Worm (Caenorhabditis elegans) whole organism, late embryonic: ENCODE data around the gene epc-1.

Experiments used
- C38D4.7 ChIP-seq: fragments of 200-800 bp; sonication (Bioruptor generic); optimal IDR thresholded peaks from 2 replicates; lab custom pipeline; 2018; ENCODE audit warnings: mild to moderate bottlenecking, missing genetic modification characterization, moderate library complexity, missing compliant biosample characterization
- K02D7.2 ChIP-seq: sonication (generic microtip); optimal IDR thresholded peaks from 2 replicates; lab custom pipeline; 2017; ENCODE audit warnings: mild to moderate bottlenecking, missing genetic modification characterization, missing compliant biosample characterization
- T23F11.4 ChIP-seq: fragments of 200-800 bp; sonication (Bioruptor generic); optimal IDR thresholded peaks from 2 replicates; lab custom pipeline; 2018; ENCODE audit warnings: mild to moderate bottlenecking, missing genetic modification characterization, missing compliant biosample characterization
- ahr-1 ChIP-seq: sonication (generic microtip); optimal IDR thresholded peaks from 2 replicates; lab custom pipeline; 2016; ENCODE audit warnings: missing genetic modification characterization, missing compliant biosample characterization
- ama-1 ChIP-seq: fragments of 150-350 bp; optimal IDR thresholded peaks from 2 replicates; lab custom pipeline; 2014
- ceh-14 ChIP-seq: sonication (generic microtip); optimal IDR thresholded peaks from 2 replicates; lab custom pipeline; 2016; ENCODE audit warnings: missing genotype, missing genetic modification characterization, missing compliant biosample characterization
- ceh-24 ChIP-seq: sonication (generic microtip); optimal IDR thresholded peaks from 2 replicates; lab custom pipeline; 2016; ENCODE audit warnings: mild to moderate bottlenecking, missing genetic modification characterization, missing compliant biosample characterization
- ceh-45 ChIP-seq: fragments of 200-800 bp; sonication (Bioruptor generic); IDR thresholded peaks from 2 replicates; pipeline ENCODE4 v1.3.6; 2022; ENCODE audit warnings: missing genetic modification reagents, missing genetic modification characterization, missing compliant biosample characterization
- ceh-48 ChIP-seq: sonication (generic microtip); optimal IDR thresholded peaks from 2 replicates; lab custom pipeline; 2016; ENCODE audit warnings: missing genetic modification characterization, inconsistent platforms, missing compliant biosample characterization
- che-1 ChIP-seq: sonication (generic microtip); optimal IDR thresholded peaks from 2 replicates; lab custom pipeline; 2016; ENCODE audit warnings: mild to moderate bottlenecking, missing genetic modification characterization, missing compliant biosample characterization
- dmd-4 ChIP-seq: sonication (generic microtip); optimal IDR thresholded peaks from 2 replicates; lab custom pipeline; 2016; ENCODE audit warnings: borderline replicate concordance, missing genetic modification characterization, missing compliant biosample characterization
- dve-1 ChIP-seq: sonication (generic microtip); optimal IDR thresholded peaks from 2 replicates; lab custom pipeline; 2017; ENCODE audit warnings: antibody characterized with exemption, mild to moderate bottlenecking, missing genetic modification characterization, missing compliant biosample characterization
- elt-4 ChIP-seq: sonication (generic microtip); optimal IDR thresholded peaks from 2 replicates; lab custom pipeline; 2016; ENCODE audit warnings: missing genetic modification characterization, missing compliant biosample characterization
- ets-4 ChIP-seq: sonication (generic microtip); optimal IDR thresholded peaks from 2 replicates; lab custom pipeline; 2016; ENCODE audit warnings: missing genetic modification characterization, missing compliant biosample characterization
- eyg-1 ChIP-seq: sonication (generic microtip); optimal IDR thresholded peaks from 2 replicates; lab custom pipeline; 2016; ENCODE audit warnings: missing genotype, missing genetic modification characterization, missing compliant biosample characterization
- fkh-10 ChIP-seq: fragments of 150-350 bp; optimal IDR thresholded peaks from 2 replicates; lab custom pipeline; 2014; ENCODE audit warnings: missing biosample characterization, missing genetic modification reagents, missing genetic modification characterization
- gmeb-2 ChIP-seq: sonication (generic microtip); optimal IDR thresholded peaks from 2 replicates; lab custom pipeline; 2016; ENCODE audit warnings: missing genetic modification characterization, inconsistent platforms, missing compliant biosample characterization
- hlh-30 ChIP-seq: sonication (generic microtip); optimal IDR thresholded peaks from 2 replicates; lab custom pipeline; 2017; ENCODE audit warnings: antibody characterized with exemption, missing genetic modification characterization, missing compliant biosample characterization; ENCODE audit not compliant: insufficient read depth
- hlh-8 ChIP-seq: sonication (generic microtip); optimal IDR thresholded peaks from 2 replicates; lab custom pipeline; 2016; ENCODE audit warnings: missing genotype, missing genetic modification characterization, missing compliant biosample characterization
- lim-6 ChIP-seq: sonication (generic microtip); optimal IDR thresholded peaks from 2 replicates; lab custom pipeline; 2016; ENCODE audit warnings: missing genetic modification characterization, missing compliant biosample characterization
- lin-11 ChIP-seq: fragments of 200-800 bp; sonication (Bioruptor generic); optimal IDR thresholded peaks from 2 replicates; lab custom pipeline; 2018; ENCODE audit warnings: mild to moderate bottlenecking, missing genetic modification characterization, missing compliant biosample characterization
- madf-2 ChIP-seq: sonication (generic microtip); optimal IDR thresholded peaks from 2 replicates; lab custom pipeline; 2017; ENCODE audit warnings: missing genetic modification characterization, missing compliant biosample characterization
- nfya-1 ChIP-seq: sonication (generic microtip); optimal IDR thresholded peaks from 2 replicates; lab custom pipeline; 2017; ENCODE audit warnings: missing genetic modification characterization, mild to moderate bottlenecking, missing compliant biosample characterization, antibody characterized with exemption, moderate library complexity
- npax-4 ChIP-seq: sonication (generic microtip); optimal IDR thresholded peaks from 2 replicates; lab custom pipeline; 2016; ENCODE audit warnings: missing genetic modification characterization, missing compliant biosample characterization
- pag-3 ChIP-seq: sonication (generic microtip); optimal IDR thresholded peaks from 2 replicates; lab custom pipeline; 2016; ENCODE audit warnings: missing compliant biosample characterization, missing genetic modification characterization, borderline replicate concordance
- pat-9 ChIP-seq: fragments of 200-800 bp; sonication (Bioruptor generic); optimal IDR thresholded peaks from 2 replicates; lab custom pipeline; 2018; ENCODE audit warnings: mild to moderate bottlenecking, missing genetic modification characterization, moderate library complexity, missing compliant biosample characterization
- pax-1 ChIP-seq: fragments of 150-350 bp; optimal IDR thresholded peaks from 2 replicates; lab custom pipeline; 2014; ENCODE audit warnings: missing biosample characterization, missing genetic modification characterization
- pha-2 ChIP-seq: sonication (generic microtip); optimal IDR thresholded peaks from 2 replicates; lab custom pipeline; 2017; ENCODE audit warnings: mild to moderate bottlenecking, missing genetic modification characterization, missing compliant biosample characterization
- pha-4 ChIP-seq: fragments of 150-350 bp; optimal IDR thresholded peaks from 2 replicates; lab custom pipeline; 2018; ENCODE audit warnings: missing biosample characterization, missing genetic modification reagents, missing genetic modification characterization
- pqm-1 ChIP-seq: sonication (generic microtip); optimal IDR thresholded peaks from 2 replicates; lab custom pipeline; 2016; ENCODE audit warnings: missing genetic modification characterization, missing compliant biosample characterization
- pros-1 ChIP-seq: fragments of 150-350 bp; optimal IDR thresholded peaks from 2 replicates; lab custom pipeline; 2014; ENCODE audit warnings: missing biosample characterization, missing genetic modification reagents, missing genetic modification characterization
- ref-2 ChIP-seq: sonication (generic microtip); optimal IDR thresholded peaks from 2 replicates; lab custom pipeline; 2016; ENCODE audit warnings: missing genetic modification characterization, missing compliant biosample characterization
- sdc-2 ChIP-seq: sonication (generic microtip); optimal IDR thresholded peaks from 2 replicates; lab custom pipeline; 2016; ENCODE audit warnings: missing genotype, missing genetic modification characterization, missing compliant biosample characterization
- sox-2 ChIP-seq: fragments of 200-800 bp; sonication (Bioruptor generic); IDR thresholded peaks from 2 replicates; pipeline ENCODE4 v1.3.6; 2022; ENCODE audit warnings: missing genetic modification reagents, missing genetic modification characterization, missing compliant biosample characterization
- syd-9 ChIP-seq: sonication (generic microtip); optimal IDR thresholded peaks from 2 replicates; lab custom pipeline; 2016; ENCODE audit warnings: mild to moderate bottlenecking, missing genetic modification characterization, moderate library complexity, missing compliant biosample characterization
- ttx-3 ChIP-seq: sonication (generic microtip); optimal IDR thresholded peaks from 2 replicates; lab custom pipeline; 2016; ENCODE audit warnings: missing genetic modification reagents, missing genetic modification characterization, missing compliant biosample characterization
- unc-3 ChIP-seq, 2 experiments: fragments of 200-800 bp in 1 of 2; sonication (Bioruptor generic) in 1 of 2; sonication (generic microtip) in 1 of 2; conservative IDR thresholded peaks in 1 of 2; optimal IDR thresholded peaks in 1 of 2; 2 replicates each; pipeline versions ENCODE4 v1.3.6 to Lab custom; 2016 to 2022; ENCODE audit warnings: missing compliant biosample characterization in 2 of 2, missing genetic modification characterization in 2 of 2, missing genetic modification reagents in 1 of 2
- unc-42 ChIP-seq: sonication (generic microtip); optimal IDR thresholded peaks from 2 replicates; lab custom pipeline; 2016; ENCODE audit warnings: missing genotype, missing genetic modification characterization, missing compliant biosample characterization
- unc-55 ChIP-seq: sonication (generic microtip); optimal IDR thresholded peaks from 2 replicates; lab custom pipeline; 2017; ENCODE audit warnings: missing biosample characterization, missing genetic modification reagents, missing genetic modification characterization
- unc-86 ChIP-seq: sonication (generic microtip); optimal IDR thresholded peaks from 2 replicates; lab custom pipeline; 2016; ENCODE audit warnings: missing genetic modification characterization, missing compliant biosample characterization

epc-1 gene

DNA sequence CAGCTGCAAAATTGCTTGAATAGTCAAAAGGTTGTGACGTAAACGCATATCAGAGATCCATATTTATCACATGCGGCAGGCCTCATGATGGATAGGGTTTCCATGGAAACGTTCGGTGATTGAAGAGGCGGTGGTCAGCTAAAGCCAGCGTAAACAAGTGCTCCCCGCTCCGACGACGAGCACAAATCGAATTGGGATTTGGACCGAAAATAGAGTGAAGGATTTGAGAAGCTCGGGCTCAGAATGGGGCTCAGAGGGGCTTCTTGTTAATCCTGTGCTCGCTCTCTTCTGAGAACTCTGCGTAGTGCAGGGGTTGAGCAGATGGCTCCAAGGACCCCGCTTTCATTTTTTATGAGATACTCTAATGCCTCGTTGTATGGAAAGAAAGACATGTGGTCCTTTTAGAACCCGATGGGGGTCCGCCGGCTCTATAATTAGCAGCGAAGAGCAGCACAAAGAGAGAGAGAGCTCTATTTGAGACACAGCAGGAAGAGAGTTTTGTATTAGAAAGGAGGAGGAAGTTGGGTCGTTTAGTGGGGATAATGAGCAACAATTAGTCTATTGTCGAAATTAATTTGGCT lies 7.6 kb upstream of the epc-1 start:
- TF ChIP-seq unc-42 (peak; percentile 63), pha-4 (tag; lab: Kevin White, UChicago) (no peak), npax-4 (no peak), elt-4 (tag; lab: Kevin White, UChicago) (no peak), ama-1 (lab: Kevin White, UChicago) (no peak), ceh-48 (tag; lab: Kevin White, UChicago) (no peak), T23F11.4 (no peak), pat-9 (no peak), ceh-45 (GFP tag; lab: Robert Waterston, UW) (no peak), madf-2 (tag; lab: Kevin White, UChicago) (peak; percentile 4), che-1 (tag; lab: Kevin White, UChicago) (no peak), eyg-1 (tag; lab: Kevin White, UChicago) (no peak), sox-2 (0 out of 2 replicates have a peak, but pooled peaks have one; percentile 2), nfya-1 (tag; lab: Kevin White, UChicago) (peak; percentile 10), K02D7.2 (tag; lab: Kevin White, UChicago) (no peak), ets-4 (tag; lab: Kevin White, UChicago) (no peak), hlh-8 (tag; lab: Kevin White, UChicago) (no peak), syd-9 (tag; lab: Kevin White, UChicago) (no peak), ref-2 (tag; lab: Kevin White, UChicago) (peak; percentile 1), ahr-1 (tag; lab: Kevin White, UChicago) (no peak), ceh-14 (tag; lab: Kevin White, UChicago) (peak; percentile 35), fkh-10 (GFP tag; lab: Kevin White, UChicago) (no peak), dve-1 (tag; lab: Kevin White, UChicago) (no peak), unc-3 (GFP tag; conservative IDR thresholded peaks at IDR 0.05; lab: Robert Waterston, UW) (no peak; the same call in 1 of the 2 replicates), unc-3 (tag; optimal IDR thresholded peaks at IDR 0.05; lab: Kevin White, UChicago) (no peak), pag-3 (no peak), C38D4.7 (GFP tag; lab: Kevin White, UChicago) (no peak), sdc-2 (tag; lab: Kevin White, UChicago) (no peak), pax-1 (tag; lab: Kevin White, UChicago) (no peak), unc-86 (tag; lab: Kevin White, UChicago) (no peak), ceh-24 (no peak), lin-11 (tag; lab: Kevin White, UChicago) (no peak), ttx-3 (tag; lab: Kevin White, UChicago) (peak; percentile 22), dmd-4 (tag; lab: Kevin White, UChicago) (no peak), hlh-30 (tag; lab: Kevin White, UChicago) (no peak), unc-55 (GFP tag; lab: Kevin White, UChicago) (no peak), pqm-1 (tag; lab: Kevin White, UChicago) (no peak), lim-6 (tag; lab: Kevin White, UChicago) (no peak), gmeb-2 (tag; lab: Kevin White, UChicago) (no peak), pros-1 (tag; lab: Kevin White, UChicago) (no peak), pha-2 (tag; lab: Kevin White, UChicago) (no peak)
